Worm (Caenorhabditis elegans): ENCODE data around the gene T05B4.9.
A peak's percentile ranks its signal among the peaks of the same experiment; 100 is the strongest.

Gene T05B4.9

DNA sequence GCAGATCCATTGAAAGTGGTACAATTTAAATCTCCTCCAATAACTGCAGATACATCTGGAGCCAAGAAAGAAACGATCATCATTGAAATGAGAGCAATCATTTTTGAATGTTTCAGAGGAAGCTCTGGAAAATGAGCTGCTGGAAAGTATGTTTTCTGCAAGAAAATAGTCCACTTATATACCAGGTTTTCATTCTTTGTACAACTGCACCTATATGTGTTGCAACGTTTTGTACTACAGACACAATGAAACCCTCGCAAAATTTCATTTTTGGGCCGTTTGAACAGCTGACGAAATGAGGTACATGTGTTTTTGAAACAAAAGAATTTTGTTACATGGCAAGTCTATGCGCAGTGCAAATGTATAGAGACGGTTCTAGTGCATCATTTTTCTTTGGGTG, at the start of gene T05B4.9:
T05B4.9 (minus strand) TSS at position 101 of the 400 bp plus-strand sequence.
- TF ChIP-seq dao-5 (tag; optimal IDR thresholded peaks at IDR 0.05) (no peak), him-1 (tag; optimal IDR thresholded peaks at IDR 0.05) (no peak), W03F9.2 (tag; optimal IDR thresholded peaks at IDR 0.05) (no peak)

- TF ChIP-seq W03F9.2 (tag; optimal IDR thresholded peaks at IDR 0.05) = no peak
- no peak for TF ChIP-seq him-1 (tag; optimal IDR thresholded peaks at IDR 0.05)
- TF ChIP-seq dao-5 (tag; optimal IDR thresholded peaks at IDR 0.05) = no peak
Measured at ce11 chrV:4164504-4164959, 46.3 kb upstream of the T05B4.9 start, which contains the start of gene Y45G5AM.3. Gene Y45G5AM.3, plus strand, starts transcription at chrV:4164554.

DNA sequence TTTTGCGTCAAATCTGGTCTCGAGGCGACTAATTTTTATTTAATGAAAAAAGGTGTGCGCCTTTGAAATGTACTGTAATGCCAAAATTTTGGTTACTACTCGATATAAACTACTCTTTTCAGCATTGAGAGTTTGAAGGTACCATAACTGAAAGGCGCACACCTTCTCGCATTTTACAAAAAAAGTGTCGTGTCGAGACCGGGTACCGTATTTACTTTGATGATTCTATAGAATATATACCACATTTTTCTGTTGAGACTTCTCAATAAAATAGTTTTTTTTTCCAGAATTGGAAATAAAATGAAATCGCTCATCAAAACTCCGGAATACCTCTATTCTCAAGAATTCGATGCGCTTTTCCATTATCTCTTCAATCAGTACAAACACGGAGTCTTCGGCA, 44.7 kb upstream of the T05B4.9 start, which contains the start of gene Y45G5AM.4:
Y45G5AM.4 (plus strand) TSS at position 301 of the 400 bp plus-strand sequence.
- TF ChIP-seq W03F9.2 (tag; optimal IDR thresholded peaks at IDR 0.05) (no peak), dao-5 (tag; optimal IDR thresholded peaks at IDR 0.05) (no peak), him-1 (tag; optimal IDR thresholded peaks at IDR 0.05) (no peak)

- TF ChIP-seq dao-5 (tag; optimal IDR thresholded peaks at IDR 0.05) = no peak
- TF ChIP-seq him-1 (tag; optimal IDR thresholded peaks at IDR 0.05) = no peak
- TF ChIP-seq W03F9.2 (tag; optimal IDR thresholded peaks at IDR 0.05) = no peak
Measured at ce11 chrV:4160086-4160485, 41.9 kb upstream of the T05B4.9 start, which contains the start of gene Y45G5AM.5. Gene Y45G5AM.5, plus strand, starts transcription at chrV:4160386.

DNA sequence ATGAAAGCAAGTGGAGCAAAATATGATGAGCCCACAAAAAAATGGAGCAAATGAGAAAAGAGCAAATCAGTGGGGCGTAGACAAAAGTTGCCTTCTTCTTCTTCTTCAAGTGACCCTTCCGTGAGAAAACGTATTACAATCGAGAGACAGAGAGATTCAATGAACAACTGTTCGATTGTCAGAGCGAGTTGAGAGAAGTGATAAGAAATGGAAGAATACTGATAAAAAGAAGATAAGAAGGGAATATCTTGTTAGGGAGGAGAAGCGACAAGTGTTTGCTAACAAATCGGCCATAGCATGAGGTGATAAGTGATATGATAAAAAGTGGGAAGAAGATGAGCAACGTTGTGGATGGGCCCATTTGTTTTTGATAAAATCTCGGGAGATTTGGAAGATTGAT, 39.1 kb upstream of the T05B4.9 start:
- no peak for TF ChIP-seq W03F9.2 (tag; optimal IDR thresholded peaks at IDR 0.05)
- TF ChIP-seq dao-5 (tag; optimal IDR thresholded peaks at IDR 0.05) = no peak
- no peak for TF ChIP-seq him-1 (tag; optimal IDR thresholded peaks at IDR 0.05)

ce11 chrV:4152200-4152599, 34.0 kb upstream of the T05B4.9 start, which contains the start of gene Y45G5AM.6:
Gene Y45G5AM.6, minus strand, starts transcription at chrV:4152300.
- TF ChIP-seq him-1 (tag; optimal IDR thresholded peaks at IDR 0.05) = no peak
- no peak for TF ChIP-seq W03F9.2 (tag; optimal IDR thresholded peaks at IDR 0.05)
- TF ChIP-seq dao-5 (tag; optimal IDR thresholded peaks at IDR 0.05) = no peak

DNA sequence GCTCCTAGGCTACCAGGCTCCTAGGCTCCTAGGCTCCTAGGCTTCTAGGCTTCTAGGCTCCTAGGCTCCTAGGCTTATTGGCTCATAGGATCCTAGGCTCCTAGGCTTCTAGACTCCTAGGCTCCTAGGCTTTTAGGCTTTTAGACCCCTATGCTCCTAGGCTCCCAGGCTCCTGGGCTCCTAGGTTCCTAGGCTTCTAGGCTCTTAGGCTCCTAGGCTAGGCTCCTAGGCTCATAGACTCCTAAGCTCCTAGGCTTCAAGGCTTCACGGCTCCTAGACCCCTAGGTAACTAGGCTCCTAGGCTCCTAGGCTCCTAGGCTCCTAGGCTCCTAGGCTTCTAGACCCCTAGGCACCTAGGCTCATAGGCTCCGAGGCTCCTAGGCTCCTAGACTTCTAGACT, 33.2 kb upstream of the T05B4.9 start:
- TF ChIP-seq W03F9.2 (tag; optimal IDR thresholded peaks at IDR 0.05) (no peak), dao-5 (tag; optimal IDR thresholded peaks at IDR 0.05) (no peak)

ce11 chrV:4144205-4144604, 26.0 kb upstream of the T05B4.9 start, which contains the start of gene Y45G5AL.1:
Gene Y45G5AL.1, plus strand, starts transcription at chrV:4144505.
- TF ChIP-seq W03F9.2 (tag; optimal IDR thresholded peaks at IDR 0.05) = no peak
- no peak for TF ChIP-seq dao-5 (tag; optimal IDR thresholded peaks at IDR 0.05)
- no peak for TF ChIP-seq him-1 (tag; optimal IDR thresholded peaks at IDR 0.05)

DNA sequence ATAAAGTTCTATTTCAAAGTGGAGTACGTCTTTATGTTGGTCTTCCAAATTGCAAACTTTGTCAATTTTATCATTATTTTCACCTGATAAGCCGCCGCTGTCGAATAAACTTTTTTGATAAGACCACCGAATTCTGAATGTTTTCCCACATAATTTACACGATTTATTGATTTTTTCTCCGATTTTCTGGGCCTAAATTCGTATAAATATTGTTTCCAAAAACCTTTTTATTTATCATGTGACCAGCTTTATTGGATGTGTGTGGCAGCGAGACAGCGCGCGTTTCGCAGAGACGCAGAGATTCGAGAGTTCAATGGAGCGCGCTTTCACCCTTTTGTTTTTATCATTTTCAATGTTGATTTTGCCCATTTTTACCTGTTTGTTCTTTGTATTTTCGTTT, 24.8 kb upstream of the T05B4.9 start:
- TF ChIP-seq W03F9.2 (tag; optimal IDR thresholded peaks at IDR 0.05) (peak; percentile 66), him-1 (tag; optimal IDR thresholded peaks at IDR 0.05) (no peak)

DNA sequence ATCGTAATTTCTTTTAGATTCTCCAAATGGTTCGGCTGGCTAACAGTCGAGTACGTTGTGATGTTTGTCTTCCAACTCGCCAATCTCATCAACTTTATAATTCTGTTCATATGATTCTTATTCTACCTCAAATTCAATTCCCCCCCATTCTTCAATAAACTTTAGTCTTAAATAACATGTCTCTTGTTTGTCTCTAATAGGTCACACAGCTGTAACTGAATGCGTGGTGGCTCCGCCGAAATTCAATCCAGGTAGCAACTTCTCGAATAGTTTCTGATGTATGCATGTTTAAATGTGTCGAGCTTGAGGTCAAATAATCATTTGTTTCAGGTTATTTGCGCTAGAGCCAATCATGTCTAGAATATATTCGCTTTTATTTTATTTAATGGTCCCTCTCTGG, 20.5 kb upstream of the T05B4.9 start, which contains the start of gene lgc-29:
lgc-29 (plus strand) TSS at position 301 of the 400 bp plus-strand sequence.
- TF ChIP-seq him-1 (tag; optimal IDR thresholded peaks at IDR 0.05) (no peak), W03F9.2 (tag; optimal IDR thresholded peaks at IDR 0.05) (no peak), dao-5 (tag; optimal IDR thresholded peaks at IDR 0.05) (no peak)

DNA sequence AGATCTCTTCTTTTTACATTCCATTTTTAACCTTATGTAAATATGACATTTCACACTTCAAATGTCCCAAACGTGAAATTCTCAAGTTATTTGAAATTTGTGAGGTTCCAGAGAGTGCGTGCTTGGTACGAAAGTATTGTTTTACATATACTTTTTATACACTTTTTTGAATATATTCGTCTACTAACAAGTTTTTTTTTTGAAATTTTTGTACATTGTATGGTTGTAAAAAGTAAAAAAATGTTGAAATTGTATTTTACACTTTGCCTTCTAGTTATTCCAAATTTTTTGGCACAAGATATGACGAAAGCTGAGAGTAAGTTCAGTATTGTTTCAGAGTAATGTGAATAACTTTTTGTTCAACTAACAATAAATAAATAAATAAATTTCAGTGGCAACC, 16.5 kb upstream of the T05B4.9 start, which contains the start of gene lgc-1:
lgc-1 (plus strand) TSS at position 301 of the 400 bp plus-strand sequence.
- TF ChIP-seq W03F9.2 (tag; optimal IDR thresholded peaks at IDR 0.05) = no peak
- no peak for TF ChIP-seq dao-5 (tag; optimal IDR thresholded peaks at IDR 0.05)
- no peak for TF ChIP-seq him-1 (tag; optimal IDR thresholded peaks at IDR 0.05)

DNA sequence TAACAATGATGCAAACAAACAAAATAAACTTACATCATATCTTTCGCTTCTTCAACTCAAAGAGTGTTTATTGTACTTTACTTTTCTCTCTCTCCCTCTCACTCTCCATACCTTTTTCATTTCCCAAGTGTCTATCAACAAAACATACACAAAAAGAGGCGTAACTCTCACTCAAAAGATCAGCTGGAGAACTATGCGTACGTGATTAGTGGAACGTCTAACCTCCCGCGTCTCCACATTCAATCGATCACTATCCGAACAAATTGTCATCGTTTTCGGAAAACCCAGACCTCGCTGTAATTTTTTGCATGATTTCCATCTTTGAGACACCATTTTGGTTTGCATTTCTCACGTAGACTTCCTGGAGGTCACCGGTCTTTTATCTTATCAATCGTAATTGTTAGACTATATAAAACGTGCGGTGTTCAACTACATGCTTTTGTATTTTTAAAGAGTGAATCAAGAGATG, 13.3 kb upstream of the T05B4.9 start, which contains the start of gene nhr-57:
nhr-57 (plus strand) TSS at position 419 of the 469 bp plus-strand sequence.
- TF ChIP-seq W03F9.2 (tag; optimal IDR thresholded peaks at IDR 0.05) (no peak), dao-5 (tag; optimal IDR thresholded peaks at IDR 0.05) (no peak), him-1 (tag; optimal IDR thresholded peaks at IDR 0.05) (no peak)

DNA sequence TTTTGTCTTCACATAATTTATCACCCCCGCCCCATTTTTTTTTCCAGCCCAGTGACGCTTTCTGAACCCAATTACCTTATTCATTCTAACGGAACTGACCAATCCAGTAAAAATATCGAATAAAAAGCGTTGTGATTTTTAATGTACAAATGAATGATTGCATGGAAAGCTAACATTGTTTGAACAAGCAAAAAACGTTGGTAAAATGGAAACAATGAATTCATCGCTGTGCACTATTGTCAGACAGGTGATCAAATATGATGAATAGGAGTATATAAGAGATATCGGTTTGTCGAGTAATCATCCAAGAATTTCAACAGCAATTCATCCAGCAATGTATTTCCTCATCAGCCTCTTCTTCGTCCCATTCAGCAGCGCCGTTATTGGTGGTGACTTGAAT, 11.4 kb upstream of the T05B4.9 start, which contains the start of gene phat-4:
phat-4 (plus strand) TSS at position 301 of the 400 bp plus-strand sequence.
- TF ChIP-seq him-1 (tag; optimal IDR thresholded peaks at IDR 0.05) (no peak), dao-5 (tag; optimal IDR thresholded peaks at IDR 0.05) (no peak), W03F9.2 (tag; optimal IDR thresholded peaks at IDR 0.05) (no peak)

DNA sequence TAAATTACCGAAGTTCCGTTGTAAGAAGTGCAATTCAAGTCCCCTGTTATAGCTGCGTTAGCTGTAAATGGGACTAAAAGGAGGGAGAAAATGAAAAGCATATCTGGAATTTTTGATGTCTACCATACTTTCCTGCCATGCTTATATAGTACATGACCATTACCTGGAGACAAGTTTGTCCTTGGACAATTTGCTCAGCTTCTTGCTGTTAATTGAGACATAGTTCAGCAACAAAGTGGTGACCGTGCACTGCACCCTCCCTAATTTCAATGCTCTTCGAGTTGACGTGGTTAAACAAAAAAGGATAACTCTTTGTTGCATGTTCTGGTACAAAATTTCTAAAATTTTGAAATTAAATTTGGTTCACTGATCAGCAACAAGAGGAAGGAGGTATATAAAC, 9.2 kb upstream of the T05B4.9 start, which contains the start of gene T05B4.13:
T05B4.13 (minus strand) TSS at position 101 of the 400 bp plus-strand sequence.
- TF ChIP-seq dao-5 (tag; optimal IDR thresholded peaks at IDR 0.05) = no peak
- TF ChIP-seq him-1 (tag; optimal IDR thresholded peaks at IDR 0.05) = no peak
- TF ChIP-seq W03F9.2 (tag; optimal IDR thresholded peaks at IDR 0.05) = no peak
